Fruit fly (Drosophila melanogaster) whole organism, embryonic: ENCODE results near the gene Amacr.
A peak's percentile ranks its signal among the peaks of the same experiment; 100 is the strongest.

Experiments
- Atf-2 ChIP-seq: fragments of 200-800 bp; sonication (Bioruptor generic); optimal IDR thresholded peaks from 2 replicates; lab custom pipeline; 2016; ENCODE audit warnings: missing biosample characterization, missing genetic modification characterization
- B-H2 ChIP-seq: fragments of 200-800 bp; sonication (Bioruptor generic); optimal IDR thresholded peaks from 2 replicates; lab custom pipeline; 2018; ENCODE audit warnings: missing biosample characterization, mild to moderate bottlenecking, missing genetic modification characterization
- CG10654 ChIP-seq: fragments of 200-800 bp; sonication (Bioruptor generic); optimal IDR thresholded peaks from 2 replicates; lab custom pipeline; 2016; ENCODE audit warnings: missing biosample characterization, missing genetic modification characterization
- CG10959 ChIP-seq: fragments of 200-800 bp; sonication (Bioruptor generic); IDR thresholded peaks from 2 replicates; pipeline ENCODE4 v1.3.6; 2022; ENCODE audit warnings: missing biosample characterization, missing genetic modification characterization
- CG1233 ChIP-seq: fragments of 200-800 bp; sonication (Bioruptor generic); optimal IDR thresholded peaks from 4 replicates; lab custom pipeline; 2018; ENCODE audit warnings: missing biosample characterization, mild to moderate bottlenecking, missing genetic modification characterization
- CG13624 ChIP-seq: fragments of 200-800 bp; sonication (Bioruptor generic); optimal IDR thresholded peaks from 2 replicates; lab custom pipeline; 2016; ENCODE audit warnings: missing biosample characterization, missing genetic modification characterization
- CG14965 ChIP-seq: fragments of 200-800 bp; sonication (Bioruptor generic); optimal IDR thresholded peaks from 2 replicates; lab custom pipeline; 2016; ENCODE audit warnings: missing biosample characterization, missing genetic modification characterization, borderline replicate concordance
- CG15011 ChIP-seq: fragments of 200-800 bp; sonication (Bioruptor generic); optimal IDR thresholded peaks from 3 replicates; lab custom pipeline; 2018; ENCODE audit warnings: missing biosample characterization, mild to moderate bottlenecking, missing genetic modification characterization
- CG1603 ChIP-seq: fragments of 200-800 bp; sonication (Bioruptor generic); optimal IDR thresholded peaks from 2 replicates; lab custom pipeline; 2019; ENCODE audit warnings: missing biosample characterization, mild to moderate bottlenecking, missing genetic modification characterization, moderate library complexity
- CG17359 ChIP-seq: fragments of 200-800 bp; sonication (Bioruptor generic); optimal IDR thresholded peaks from 3 replicates; lab custom pipeline; 2018; ENCODE audit warnings: missing biosample characterization, mild to moderate bottlenecking, missing genetic modification characterization, moderate library complexity
- CG18619 ChIP-seq: fragments of 200-800 bp; sonication (Bioruptor generic); optimal IDR thresholded peaks from 3 replicates; lab custom pipeline; 2017; ENCODE audit warnings: missing biosample characterization, mild to moderate bottlenecking, missing genetic modification characterization
- CG2120 ChIP-seq: fragments of 200-800 bp; sonication (Bioruptor generic); optimal IDR thresholded peaks from 3 replicates; lab custom pipeline; 2016; ENCODE audit warnings: missing biosample characterization, missing genetic modification characterization
- CG3281 ChIP-seq: fragments of 200-800 bp; sonication (Bioruptor generic); optimal IDR thresholded peaks from 3 replicates; lab custom pipeline; 2017; ENCODE audit warnings: missing biosample characterization, mild to moderate bottlenecking, missing genetic modification characterization
- CG33213 ChIP-seq: fragments of 200-800 bp; sonication (Bioruptor generic); optimal IDR thresholded peaks from 3 replicates; lab custom pipeline; 2016; ENCODE audit warnings: missing biosample characterization, missing genetic modification characterization
- CG4730 ChIP-seq: fragments of 200-800 bp; sonication (Bioruptor generic); IDR thresholded peaks from 2 replicates; pipeline ENCODE4 v1.3.6; 2022; ENCODE audit warnings: missing biosample characterization, missing genetic modification characterization
- CG6683 ChIP-seq: fragments of 200-800 bp; sonication (Bioruptor generic); optimal IDR thresholded peaks from 2 replicates; lab custom pipeline; 2017; ENCODE audit warnings: missing biosample characterization, mild to moderate bottlenecking, missing genetic modification characterization, missing genetic modification reagents
- CG6689 ChIP-seq: fragments of 200-800 bp; sonication (Bioruptor generic); IDR thresholded peaks from 2 replicates; pipeline ENCODE4 v1.3.6; 2022; ENCODE audit warnings: missing biosample characterization, missing genetic modification characterization
- CG6813 ChIP-seq: fragments of 200-800 bp; sonication (Bioruptor generic); optimal IDR thresholded peaks from 2 replicates; lab custom pipeline; 2017; ENCODE audit warnings: missing biosample characterization, missing genetic modification characterization, mild to moderate bottlenecking, moderate library complexity, missing genetic modification reagents
- CG9437 ChIP-seq: fragments of 200-800 bp; sonication (Bioruptor generic); optimal IDR thresholded peaks from 2 replicates; lab custom pipeline; 2018; ENCODE audit warnings: missing biosample characterization, mild to moderate bottlenecking, missing genetic modification characterization
- Camta ChIP-seq: fragments of 200-800 bp; sonication (Bioruptor generic); optimal IDR thresholded peaks from 2 replicates; lab custom pipeline; 2016; ENCODE audit warnings: missing biosample characterization, missing genetic modification characterization
- HLH54F ChIP-seq: fragments of 200-800 bp; sonication (Bioruptor generic); optimal IDR thresholded peaks from 3 replicates; lab custom pipeline; 2016; ENCODE audit warnings: missing biosample characterization, missing genetic modification characterization
- Myb ChIP-seq: fragments of 200-800 bp; sonication (Bioruptor generic); optimal IDR thresholded peaks from 2 replicates; lab custom pipeline; 2016; ENCODE audit warnings: missing biosample characterization, missing genetic modification characterization
- NC2α ChIP-seq: fragments of 200-800 bp; sonication (Bioruptor generic); optimal IDR thresholded peaks from 2 replicates; lab custom pipeline; 2016; ENCODE audit warnings: missing biosample characterization, missing genetic modification characterization
- Neu2 ChIP-seq: fragments of 200-800 bp; sonication (Bioruptor generic); optimal IDR thresholded peaks from 3 replicates; lab custom pipeline; 2016; ENCODE audit warnings: missing biosample characterization, missing genetic modification characterization, borderline replicate concordance
- Nf-YA ChIP-seq: fragments of 200-800 bp; sonication (Bioruptor generic); IDR thresholded peaks from 2 replicates; pipeline ENCODE4 v1.3.6; 2022; ENCODE audit warnings: missing biosample characterization, missing genetic modification characterization
- Opbp ChIP-seq: fragments of 200-800 bp; sonication (Bioruptor generic); IDR thresholded peaks from 3 replicates; pipeline ENCODE4 v1.3.6; 2022; ENCODE audit warnings: missing biosample characterization, missing genetic modification characterization; ENCODE audit not compliant: partially characterized antibody
- Pdp1 ChIP-seq, 2 experiments: fragments of 200-800 bp; sonication (Bioruptor generic); optimal IDR thresholded peaks; 3 replicates each; lab custom pipeline; 2016; ENCODE audit warnings: missing biosample characterization in 2 of 2, missing genetic modification characterization in 2 of 2, mild to moderate bottlenecking in 1 of 2, moderate library complexity in 1 of 2
- Scr ChIP-seq: fragments of 200-800 bp; sonication (Bioruptor generic); IDR thresholded peaks from 2 replicates; pipeline ENCODE4 v1.3.6; 2022; ENCODE audit warnings: missing biosample characterization, missing genetic modification characterization; ENCODE audit not compliant: partially characterized antibody
- Side ChIP-seq: fragments of 200-800 bp; sonication (Bioruptor generic); optimal IDR thresholded peaks from 2 replicates; lab custom pipeline; 2016; ENCODE audit warnings: missing biosample characterization, missing genetic modification characterization
- Sox100B ChIP-seq: fragments of 200-800 bp; sonication (Bioruptor generic); optimal IDR thresholded peaks from 3 replicates; lab custom pipeline; 2018; ENCODE audit warnings: missing biosample characterization, mild to moderate bottlenecking, missing genetic modification characterization
- Vsx1 ChIP-seq: fragments of 200-800 bp; sonication (Bioruptor generic); optimal IDR thresholded peaks from 2 replicates; lab custom pipeline; 2017; ENCODE audit warnings: missing biosample characterization, mild to moderate bottlenecking, missing genetic modification characterization, missing genetic modification reagents
- ab ChIP-seq: fragments of 200-800 bp; sonication (Bioruptor generic); optimal IDR thresholded peaks from 2 replicates; lab custom pipeline; 2016; ENCODE audit warnings: missing biosample characterization, missing genetic modification characterization
- az2 ChIP-seq: fragments of 200-800 bp; sonication (Bioruptor generic); optimal IDR thresholded peaks from 3 replicates; lab custom pipeline; 2016; ENCODE audit warnings: missing biosample characterization, missing genetic modification characterization
- br ChIP-seq: fragments of >200 bp; optimal IDR thresholded peaks from 2 replicates; lab custom pipeline; 2017
- ci ChIP-seq: fragments of 200-800 bp; sonication (Bioruptor generic); IDR thresholded peaks from 3 replicates; pipeline ENCODE4 v1.3.6; 2022; ENCODE audit warnings: missing biosample characterization, missing genetic modification characterization
- danr ChIP-seq: fragments of 200-800 bp; sonication (Bioruptor generic); IDR thresholded peaks from 2 replicates; pipeline ENCODE4 v1.3.6; 2022; ENCODE audit warnings: missing biosample characterization, missing genetic modification characterization
- ems ChIP-seq: fragments of 200-800 bp; sonication (Bioruptor generic); optimal IDR thresholded peaks from 3 replicates; lab custom pipeline; 2016; ENCODE audit warnings: missing biosample characterization, missing genetic modification characterization
- ewg ChIP-seq: fragments of 200-800 bp; sonication (Bioruptor generic); optimal IDR thresholded peaks from 3 replicates; lab custom pipeline; 2017; ENCODE audit warnings: mild to moderate bottlenecking, missing biosample characterization, missing genetic modification reagents, missing genetic modification characterization
- gcm2 ChIP-seq: fragments of 200-800 bp; sonication (Bioruptor generic); optimal IDR thresholded peaks from 2 replicates; lab custom pipeline; 2016; ENCODE audit warnings: missing biosample characterization, missing genetic modification characterization
- jing ChIP-seq: fragments of 200-800 bp; sonication (Bioruptor generic); optimal IDR thresholded peaks from 2 replicates; lab custom pipeline; 2018; ENCODE audit warnings: missing biosample characterization, mild to moderate bottlenecking, missing genetic modification characterization
- mld ChIP-seq: fragments of 200-800 bp; sonication (Bioruptor generic); IDR thresholded peaks from 3 replicates; pipeline ENCODE4 v1.3.6; 2022; ENCODE audit warnings: missing biosample characterization, missing genetic modification characterization; ENCODE audit not compliant: partially characterized antibody
- phol ChIP-seq: fragments of 200-800 bp; sonication (Bioruptor generic); optimal IDR thresholded peaks from 3 replicates; lab custom pipeline; 2018; ENCODE audit warnings: missing biosample characterization, mild to moderate bottlenecking, missing genetic modification characterization, moderate library complexity
- prd ChIP-seq, 3 experiments: fragments of >200 bp in 2 of 3; fragments of 200-800 bp in 1 of 3; sonication (Bioruptor generic) in 1 of 3; optimal IDR thresholded peaks in 2 of 3; IDR thresholded peaks in 1 of 3; 2 replicates in 2 of 3; 3 replicates in 1 of 3; pipeline versions ENCODE4 v1.3.6 to Lab custom; 2017 to 2022; ENCODE audit warnings: missing biosample characterization in 1 of 3, missing genetic modification characterization in 1 of 3
- pum ChIP-seq: fragments of 200-800 bp; sonication (Bioruptor generic); optimal IDR thresholded peaks from 2 replicates; lab custom pipeline; 2016; ENCODE audit warnings: missing biosample characterization, missing genetic modification characterization
- seq ChIP-seq: fragments of 200-800 bp; sonication (Bioruptor generic); IDR thresholded peaks from 2 replicates; pipeline ENCODE4 v1.3.6; 2022; ENCODE audit warnings: missing biosample characterization, missing genetic modification characterization
- sna ChIP-seq: fragments of 200-800 bp; sonication (Bioruptor generic); IDR thresholded peaks from 2 replicates; pipeline ENCODE4 v1.3.6; 2022; ENCODE audit warnings: missing biosample characterization, missing genetic modification characterization; ENCODE audit not compliant: partially characterized antibody
- tin ChIP-seq: fragments of 200-800 bp; sonication (Bioruptor generic); optimal IDR thresholded peaks from 3 replicates; lab custom pipeline; 2016; ENCODE audit warnings: missing biosample characterization, missing genetic modification characterization
- twi ChIP-seq: fragments of 200-800 bp; optimal IDR thresholded peaks from 2 replicates; lab custom pipeline; 2019; ENCODE audit warnings: missing biosample characterization, mild to moderate bottlenecking, missing genetic modification characterization, moderate library complexity
- tx ChIP-seq: fragments of 200-800 bp; sonication (Bioruptor generic); optimal IDR thresholded peaks from 2 replicates; lab custom pipeline; 2016; ENCODE audit warnings: missing biosample characterization, missing genetic modification characterization
- wdn ChIP-seq: fragments of 200-800 bp; sonication (Bioruptor generic); IDR thresholded peaks from 2 replicates; pipeline ENCODE4 v1.3.6; 2022; ENCODE audit warnings: missing biosample characterization, missing genetic modification characterization

The Amacr gene

dm6 chr2L:20780768-20781167 lies 28.6 kb upstream of the Amacr start (continued):
- TF ChIP-seq CG13624, result peak; percentile 27
- peak; percentile 47 for TF ChIP-seq ewg (GFP tag; lab: Kevin White, UChicago)
- peak; percentile 39 for TF ChIP-seq Atf-2
- no peak for TF ChIP-seq CG4730 (GFP tag; lab: Robert Waterston, UW)
- TF ChIP-seq Nf-YA (GFP tag; lab: Robert Waterston, UW), result 0 out of 2 replicates have a peak, but pooled peaks have one; percentile 18
- peak; percentile 59 for TF ChIP-seq CG14965 (GFP tag; lab: Kevin White, UChicago)
- TF ChIP-seq pum (GFP tag; lab: Kevin White, UChicago), result peak; percentile 2
- TF ChIP-seq CG6683 (GFP tag; lab: Kevin White, UChicago), result peak; percentile 65
- TF ChIP-seq Side (GFP tag; lab: Kevin White, UChicago), result peak; percentile 75
- TF ChIP-seq NC2α (GFP tag; lab: Kevin White, UChicago), result peak; percentile 43
- TF ChIP-seq CG15011 (GFP tag; lab: Kevin White, UChicago), result peak; percentile 61
- peak; percentile 37 for TF ChIP-seq Sox100B (GFP tag; lab: Kevin White, UChicago)
- peak; percentile 88 for TF ChIP-seq CG6813 (GFP tag; lab: Kevin White, UChicago)
- peak; percentile 77 for TF ChIP-seq CG18619 (GFP tag; lab: Kevin White, UChicago)
- peak; percentile 32 for TF ChIP-seq CG10654
- TF ChIP-seq twi (tag; lab: Kevin White, UChicago), result peak; percentile 65
- peak; percentile 27; the same call in 1 of the 2 replicates for TF ChIP-seq danr
- no peak for TF ChIP-seq CG9437
- peak; percentile 12 for TF ChIP-seq CG2120 (GFP tag; lab: Kevin White, UChicago)
- TF ChIP-seq Opbp, result no peak
- no peak for TF ChIP-seq br (lab: Kevin White, UChicago)
- no peak for TF ChIP-seq Scr
- TF ChIP-seq mld (GFP tag; lab: Robert Waterston, UW), result no peak
- peak; percentile 33; the same call in 1 of the 2 replicates for TF ChIP-seq CG6689 (GFP tag; lab: Robert Waterston, UW)
- TF ChIP-seq Vsx1 (GFP tag; lab: Kevin White, UChicago), result peak; percentile 68
- peak; percentile 16 for TF ChIP-seq B-H2
- peak; percentile 61 for TF ChIP-seq CG33213 (GFP tag; lab: Kevin White, UChicago)
- TF ChIP-seq Pdp1 (GFP tag; optimal IDR thresholded peaks at IDR 0.05; lab: Kevin White, UChicago), result peak in 1 of 2 experiments; percentile 46
- TF ChIP-seq CG3281 (GFP tag; lab: Kevin White, UChicago), result peak; percentile 70
- peak; percentile 78 for TF ChIP-seq CG1233
- no peak for TF ChIP-seq gcm2 (GFP tag; lab: Kevin White, UChicago)
- no peak for TF ChIP-seq sna (GFP tag; lab: Robert Waterston, UW)
- TF ChIP-seq CG10959 (GFP tag; lab: Robert Waterston, UW), result peak; percentile 45; the same call in 1 of the 2 replicates
- peak; percentile 4 for TF ChIP-seq Myb (GFP tag; lab: Kevin White, UChicago)
- peak; percentile 82 for TF ChIP-seq CG1603 (tag; lab: Kevin White, UChicago)
- no peak for TF ChIP-seq Neu2 (GFP tag; lab: Kevin White, UChicago)
- no peak for TF ChIP-seq ab (GFP tag; lab: Kevin White, UChicago)
- peak; percentile 78 for TF ChIP-seq CG17359
- peak; percentile 32 for TF ChIP-seq ems (GFP tag; lab: Kevin White, UChicago)
- TF ChIP-seq jing (GFP tag; lab: Kevin White, UChicago), result no peak
- TF ChIP-seq HLH54F (GFP tag; lab: Kevin White, UChicago), result peak; percentile 1
- TF ChIP-seq Camta (GFP tag; lab: Kevin White, UChicago), result peak; percentile 30
- TF ChIP-seq wdn (GFP tag; lab: Robert Waterston, UW), result no peak
- TF ChIP-seq seq (GFP tag; lab: Robert Waterston, UW), result 0 out of 2 replicates have a peak, but pooled peaks have one; percentile 33
- no peak for TF ChIP-seq prd (optimal IDR thresholded peaks at IDR 0.05; lab: Kevin White, UChicago)
- TF ChIP-seq prd (GFP tag; IDR thresholded peaks at IDR 0.05; lab: Robert Waterston, UW), result peak; percentile 66
- TF ChIP-seq az2 (GFP tag; lab: Kevin White, UChicago), result peak; percentile 16
- TF ChIP-seq tin (GFP tag; lab: Kevin White, UChicago), result no peak
- TF ChIP-seq ci (GFP tag; lab: Robert Waterston, UW), result peak; percentile 82
- peak; percentile 33 for TF ChIP-seq tx (GFP tag; lab: Kevin White, UChicago)
- TF ChIP-seq phol (tag; lab: Kevin White, UChicago), result peak; percentile 0
